Fruit fly (Drosophila melanogaster) whole organism, embryonic: ENCODE data around the gene CG5921.

Experiments
- Adf1 ChIP-seq: fragments of 200-800 bp; sonication (Bioruptor generic); IDR thresholded peaks from 2 replicates; pipeline ENCODE4 v1.3.6; 2022; ENCODE audit warnings: missing biosample characterization, missing genetic modification characterization
- Atf3 ChIP-seq: fragments of 200-800 bp; sonication (Bioruptor generic); optimal IDR thresholded peaks from 3 replicates; lab custom pipeline; 2016; ENCODE audit warnings: missing biosample characterization, missing genetic modification characterization
- Bteb2 ChIP-seq: fragments of 200-800 bp; sonication (Bioruptor generic); optimal IDR thresholded peaks from 2 replicates; lab custom pipeline; 2016; ENCODE audit warnings: missing biosample characterization, missing genetic modification characterization
- CG10267 ChIP-seq: fragments of 200-800 bp; sonication (Bioruptor generic); optimal IDR thresholded peaks from 2 replicates; lab custom pipeline; 2018; ENCODE audit warnings: missing biosample characterization, mild to moderate bottlenecking, missing genetic modification characterization, moderate library complexity
- CG10654 ChIP-seq: fragments of 200-800 bp; sonication (Bioruptor generic); optimal IDR thresholded peaks from 2 replicates; lab custom pipeline; 2016; ENCODE audit warnings: missing biosample characterization, missing genetic modification characterization
- CG13123 ChIP-seq: fragments of 200-800 bp; sonication (Bioruptor generic); optimal IDR thresholded peaks from 2 replicates; lab custom pipeline; 2016; ENCODE audit warnings: missing biosample characterization, missing genetic modification characterization
- CG14014 ChIP-seq: fragments of 200-800 bp; sonication (Bioruptor generic); IDR thresholded peaks from 2 replicates; pipeline ENCODE4 v1.3.6; 2022; ENCODE audit warnings: missing biosample characterization, missing genetic modification characterization
- CG15479 ChIP-seq: fragments of 200-800 bp; sonication (Bioruptor generic); optimal IDR thresholded peaks from 3 replicates; lab custom pipeline; 2019; ENCODE audit warnings: missing biosample characterization, mild to moderate bottlenecking, missing genetic modification characterization, moderate library complexity
- CG17186 ChIP-seq: fragments of 200-800 bp; sonication (Bioruptor generic); optimal IDR thresholded peaks from 3 replicates; lab custom pipeline; 2017; ENCODE audit warnings: missing biosample characterization, missing genetic modification reagents, missing genetic modification characterization
- CG2712 ChIP-seq: fragments of 200-800 bp; optimal IDR thresholded peaks from 3 replicates; lab custom pipeline; 2019; ENCODE audit warnings: missing biosample characterization, mild to moderate bottlenecking, missing genetic modification characterization, moderate library complexity
- CG2889 ChIP-seq: fragments of 200-800 bp; sonication (Bioruptor generic); IDR thresholded peaks from 3 replicates; pipeline ENCODE4 v1.3.6; 2022; ENCODE audit warnings: missing biosample characterization, missing genetic modification characterization
- CG4328 ChIP-seq: fragments of 200-800 bp; sonication (Bioruptor generic); optimal IDR thresholded peaks from 3 replicates; lab custom pipeline; 2017; ENCODE audit warnings: missing biosample characterization, missing genetic modification reagents, missing genetic modification characterization
- CG6765 ChIP-seq: fragments of 200-800 bp; sonication (Bioruptor generic); optimal IDR thresholded peaks from 3 replicates; lab custom pipeline; 2017; ENCODE audit warnings: missing biosample characterization, mild to moderate bottlenecking, missing genetic modification characterization
- CG6813 ChIP-seq: fragments of 200-800 bp; sonication (Bioruptor generic); optimal IDR thresholded peaks from 2 replicates; lab custom pipeline; 2017; ENCODE audit warnings: missing biosample characterization, missing genetic modification characterization, mild to moderate bottlenecking, moderate library complexity, missing genetic modification reagents
- CG7745 ChIP-seq: fragments of 200-800 bp; sonication (Bioruptor generic); optimal IDR thresholded peaks from 2 replicates; lab custom pipeline; 2018; ENCODE audit warnings: missing biosample characterization, mild to moderate bottlenecking, missing genetic modification characterization, moderate library complexity
- CG7987 ChIP-seq: fragments of 200-800 bp; sonication (Bioruptor generic); optimal IDR thresholded peaks from 2 replicates; lab custom pipeline; 2018; ENCODE audit warnings: missing biosample characterization, mild to moderate bottlenecking, missing genetic modification characterization, moderate library complexity
- CG8478 ChIP-seq: fragments of >200 bp; optimal IDR thresholded peaks from 2 replicates; lab custom pipeline; 2018
- CG9609 ChIP-seq: fragments of 200-800 bp; sonication (Bioruptor generic); optimal IDR thresholded peaks from 3 replicates; lab custom pipeline; 2016; ENCODE audit warnings: missing biosample characterization, missing genetic modification characterization
- CoRest ChIP-seq: fragments of 200-800 bp; sonication (Bioruptor generic); optimal IDR thresholded peaks from 3 replicates; lab custom pipeline; 2018; ENCODE audit warnings: missing biosample characterization, mild to moderate bottlenecking, missing genetic modification characterization, moderate library complexity
- D19A ChIP-seq: fragments of 200-800 bp; optimal IDR thresholded peaks from 3 replicates; lab custom pipeline; 2019; ENCODE audit warnings: missing biosample characterization, mild to moderate bottlenecking, missing genetic modification characterization, moderate library complexity
- Deaf1 ChIP-seq: fragments of 200-800 bp; optimal IDR thresholded peaks from 3 replicates; lab custom pipeline; 2019; ENCODE audit warnings: missing biosample characterization, mild to moderate bottlenecking, missing genetic modification characterization, moderate library complexity
- E2f1 ChIP-seq: fragments of 200-800 bp; sonication (Bioruptor generic); IDR thresholded peaks from 2 replicates; pipeline ENCODE4 v1.3.6; 2022; ENCODE audit warnings: missing biosample characterization, missing genetic modification characterization
- Max ChIP-seq: fragments of 200-800 bp; sonication (Bioruptor generic); optimal IDR thresholded peaks from 2 replicates; lab custom pipeline; 2016; ENCODE audit warnings: missing biosample characterization, mild to moderate bottlenecking, missing genetic modification characterization
- Myb ChIP-seq: fragments of 200-800 bp; sonication (Bioruptor generic); optimal IDR thresholded peaks from 2 replicates; lab custom pipeline; 2016; ENCODE audit warnings: missing biosample characterization, missing genetic modification characterization
- Pdp1 ChIP-seq, 2 experiments: fragments of 200-800 bp; sonication (Bioruptor generic); optimal IDR thresholded peaks; 3 replicates each; lab custom pipeline; 2016; ENCODE audit warnings: missing biosample characterization in 2 of 2, missing genetic modification characterization in 2 of 2, mild to moderate bottlenecking in 1 of 2, moderate library complexity in 1 of 2
- YL-1 ChIP-seq: fragments of 200-800 bp; sonication (Bioruptor generic); optimal IDR thresholded peaks from 3 replicates; lab custom pipeline; 2017; ENCODE audit warnings: missing biosample characterization, mild to moderate bottlenecking, missing genetic modification characterization
- ab ChIP-seq: fragments of 200-800 bp; sonication (Bioruptor generic); optimal IDR thresholded peaks from 2 replicates; lab custom pipeline; 2016; ENCODE audit warnings: missing biosample characterization, missing genetic modification characterization
- crp ChIP-seq, 2 experiments: fragments of 200-800 bp; sonication (Bioruptor generic); optimal IDR thresholded peaks; 2 replicates in 1 of 2; 3 replicates in 1 of 2; lab custom pipeline; 2017; ENCODE audit warnings: missing biosample characterization in 2 of 2, missing genetic modification characterization in 2 of 2, mild to moderate bottlenecking in 1 of 2, moderate library complexity in 1 of 2
- dimm ChIP-seq: fragments of 200-800 bp; sonication (Bioruptor generic); IDR thresholded peaks from 2 replicates; pipeline ENCODE4 v1.3.6; 2022; ENCODE audit warnings: missing biosample characterization, missing genetic modification characterization
- fd96Cb ChIP-seq: fragments of 200-800 bp; sonication (Bioruptor generic); optimal IDR thresholded peaks from 2 replicates; lab custom pipeline; 2018; ENCODE audit warnings: missing biosample characterization, mild to moderate bottlenecking, missing genetic modification characterization, moderate library complexity
- gem ChIP-seq: fragments of 200-800 bp; sonication (Bioruptor generic); optimal IDR thresholded peaks from 2 replicates; lab custom pipeline; 2019; ENCODE audit warnings: missing biosample characterization, mild to moderate bottlenecking, missing genetic modification characterization, moderate library complexity
- gsb ChIP-seq: fragments of 200-800 bp; sonication (Bioruptor generic); IDR thresholded peaks from 2 replicates; pipeline ENCODE4 v1.3.6; 2022; ENCODE audit warnings: missing biosample characterization, missing genetic modification characterization
- gt ChIP-seq: fragments of 200-800 bp; sonication (Bioruptor generic); IDR thresholded peaks from 2 replicates; pipeline ENCODE4 v1.3.6; 2022; ENCODE audit warnings: missing biosample characterization, missing genetic modification characterization
- ham ChIP-seq: fragments of 200-800 bp; sonication (Bioruptor generic); IDR thresholded peaks from 2 replicates; pipeline ENCODE4 v1.3.6; 2022; ENCODE audit warnings: missing biosample characterization, missing genetic modification characterization
- her ChIP-seq: fragments of 200-800 bp; sonication (Bioruptor generic); optimal IDR thresholded peaks from 2 replicates; lab custom pipeline; 2016; ENCODE audit warnings: missing biosample characterization, missing genetic modification characterization
- insv ChIP-seq, 2 experiments: fragments of 200-800 bp; sonication (Bioruptor generic); optimal IDR thresholded peaks; 3 replicates each; lab custom pipeline; 2016 to 2018; ENCODE audit warnings: missing biosample characterization in 2 of 2, missing genetic modification characterization in 2 of 2
- jing ChIP-seq: fragments of 200-800 bp; sonication (Bioruptor generic); optimal IDR thresholded peaks from 2 replicates; lab custom pipeline; 2018; ENCODE audit warnings: missing biosample characterization, mild to moderate bottlenecking, missing genetic modification characterization
- kni ChIP-seq: fragments of 200-800 bp; sonication (Bioruptor generic); optimal IDR thresholded peaks from 3 replicates; lab custom pipeline; 2017; ENCODE audit warnings: mild to moderate bottlenecking, missing biosample characterization, missing genetic modification reagents, missing genetic modification characterization
- luna ChIP-seq: fragments of 200-800 bp; sonication (Bioruptor generic); optimal IDR thresholded peaks from 2 replicates; lab custom pipeline; 2016; ENCODE audit warnings: missing biosample characterization, missing genetic modification characterization
- mam ChIP-seq: fragments of 200-800 bp; sonication (Bioruptor generic); optimal IDR thresholded peaks from 3 replicates; lab custom pipeline; 2016; ENCODE audit warnings: missing biosample characterization, missing genetic modification characterization
- pb ChIP-seq: fragments of 200-800 bp; sonication (Bioruptor generic); optimal IDR thresholded peaks from 3 replicates; lab custom pipeline; 2016; ENCODE audit warnings: missing biosample characterization, missing genetic modification characterization
- repo ChIP-seq: fragments of 200-800 bp; sonication (Bioruptor generic); optimal IDR thresholded peaks from 2 replicates; lab custom pipeline; 2016; ENCODE audit warnings: missing biosample characterization, missing genetic modification characterization
- scrt ChIP-seq: fragments of 200-800 bp; sonication (Bioruptor generic); optimal IDR thresholded peaks from 2 replicates; lab custom pipeline; 2018; ENCODE audit warnings: missing biosample characterization, mild to moderate bottlenecking, missing genetic modification characterization, moderate library complexity
- slou ChIP-seq: fragments of 200-800 bp; sonication (Bioruptor generic); optimal IDR thresholded peaks from 3 replicates; lab custom pipeline; 2016; ENCODE audit warnings: missing biosample characterization, missing genetic modification characterization
- stwl ChIP-seq: fragments of 200-800 bp; sonication (Bioruptor generic); optimal IDR thresholded peaks from 3 replicates; lab custom pipeline; 2018; ENCODE audit warnings: missing biosample characterization, mild to moderate bottlenecking, missing genetic modification characterization, moderate library complexity
- sug ChIP-seq: fragments of 200-800 bp; optimal IDR thresholded peaks from 2 replicates; lab custom pipeline; 2019; ENCODE audit warnings: missing biosample characterization, mild to moderate bottlenecking, missing genetic modification characterization, moderate library complexity
- toy ChIP-seq: fragments of 200-800 bp; sonication (Bioruptor generic); IDR thresholded peaks from 2 replicates; pipeline ENCODE4 v1.3.6; 2022; ENCODE audit warnings: missing biosample characterization, missing genetic modification characterization
- wdn ChIP-seq: fragments of 200-800 bp; sonication (Bioruptor generic); IDR thresholded peaks from 2 replicates; pipeline ENCODE4 v1.3.6; 2022; ENCODE audit warnings: missing biosample characterization, missing genetic modification characterization
- wor ChIP-seq: fragments of 200-800 bp; sonication (Bioruptor generic); IDR thresholded peaks from 2 replicates; pipeline ENCODE4 v1.3.6; 2022; ENCODE audit warnings: missing biosample characterization, missing genetic modification characterization
- zen ChIP-seq: fragments of 200-800 bp; sonication (Bioruptor generic); optimal IDR thresholded peaks from 3 replicates; lab custom pipeline; 2018; ENCODE audit warnings: missing biosample characterization, mild to moderate bottlenecking, missing genetic modification characterization, moderate library complexity

The CG5921 gene

DNA sequence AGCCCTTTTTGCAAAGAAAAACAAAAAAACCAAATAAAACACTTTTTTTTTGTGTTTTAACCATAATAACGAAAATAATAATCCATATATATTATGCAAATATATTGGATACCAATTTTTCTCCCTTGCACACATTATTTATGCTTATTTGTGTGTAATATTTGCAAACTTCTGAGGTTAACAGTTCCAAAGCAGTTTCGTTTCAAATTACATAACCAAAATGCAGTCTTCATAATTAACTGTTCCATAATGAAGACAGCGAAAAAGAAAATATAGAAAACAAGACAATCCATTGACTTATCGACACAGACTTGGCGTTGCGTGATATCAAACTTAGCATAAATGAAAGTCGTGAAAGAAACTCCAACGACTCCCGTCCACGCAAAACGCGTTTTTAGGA, 25.0 kb downstream of the CG5921 start:
- peak in 1 of 2 experiments; percentile 52 for TF ChIP-seq Pdp1 (GFP tag; optimal IDR thresholded peaks at IDR 0.05; lab: Kevin White, UChicago)
- no peak for TF ChIP-seq toy (GFP tag; lab: Robert Waterston, UW)

DNA sequence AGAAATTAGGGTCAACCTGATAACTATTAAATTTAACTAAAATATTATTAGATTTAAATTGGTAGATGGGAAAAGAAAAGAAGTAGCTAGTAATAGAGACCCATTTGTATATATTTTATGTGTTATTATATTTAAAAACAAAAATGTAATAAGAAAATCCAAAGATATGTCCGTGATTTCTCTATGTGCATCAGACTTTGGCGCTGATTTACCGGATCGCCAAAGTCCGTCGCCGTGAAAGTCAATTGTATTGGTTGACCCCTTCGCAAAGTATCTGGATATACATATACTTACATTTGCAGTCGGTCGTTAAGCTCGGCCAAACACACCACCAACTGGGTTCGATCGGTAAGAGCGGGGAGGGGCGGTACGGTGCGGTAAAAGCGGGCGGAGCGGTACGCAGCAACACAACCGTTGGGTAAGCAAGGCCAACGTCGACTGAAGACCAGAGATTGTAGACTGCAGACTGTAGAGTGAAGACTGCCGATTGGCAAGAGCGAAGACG, 26.5 kb downstream of the CG5921 start:
- no peak for TF ChIP-seq CG2889
- TF ChIP-seq repo (GFP tag; lab: Kevin White, UChicago): no peak
- no peak for TF ChIP-seq stwl (tag; lab: Kevin White, UChicago)
- no peak for TF ChIP-seq YL-1 (GFP tag; lab: Kevin White, UChicago)
- no peak for TF ChIP-seq gt (GFP tag; lab: Robert Waterston, UW)
- no peak for TF ChIP-seq CG9609 (GFP tag; lab: Kevin White, UChicago)
- no peak for TF ChIP-seq wdn (GFP tag; lab: Robert Waterston, UW)
- TF ChIP-seq crp (GFP tag; optimal IDR thresholded peaks at IDR 0.05; lab: Kevin White, UChicago): no peak
- TF ChIP-seq Atf3 (GFP tag; lab: Kevin White, UChicago): no peak
- TF ChIP-seq fd96Cb: peak; percentile 33
- TF ChIP-seq CG8478 (lab: Kevin White, UChicago): no peak
- no peak for TF ChIP-seq CG10654 (GFP tag; lab: Kevin White, UChicago)
- TF ChIP-seq CoRest (tag; lab: Kevin White, UChicago): peak; percentile 42
- TF ChIP-seq CG15479: no peak
- no peak for TF ChIP-seq Adf1
- TF ChIP-seq CG7987 (GFP tag; lab: Kevin White, UChicago): no peak
- peak; percentile 60 for TF ChIP-seq Deaf1 (tag; lab: Kevin White, UChicago)
- TF ChIP-seq CG14014: no peak
- TF ChIP-seq CG4328 (GFP tag; lab: Kevin White, UChicago): no peak
- TF ChIP-seq CG2712: peak; percentile 36
- no peak for TF ChIP-seq jing
- no peak for TF ChIP-seq zen (tag; lab: Kevin White, UChicago)
- no peak for TF ChIP-seq CG10267 (tag; lab: Kevin White, UChicago)
- TF ChIP-seq slou (GFP tag; lab: Kevin White, UChicago): no peak
- no peak for TF ChIP-seq Myb (GFP tag; lab: Kevin White, UChicago)
- no peak for TF ChIP-seq pb
- no peak for TF ChIP-seq CG6813 (GFP tag; lab: Kevin White, UChicago)
- no peak for TF ChIP-seq luna
- TF ChIP-seq insv (GFP tag; optimal IDR thresholded peaks at IDR 0.05; lab: Kevin White, UChicago): no peak
- no peak for TF ChIP-seq sug
- no peak for TF ChIP-seq mam (GFP tag; lab: Kevin White, UChicago)
- TF ChIP-seq CG17186 (GFP tag; lab: Kevin White, UChicago): no peak
- no peak for TF ChIP-seq scrt (GFP tag; lab: Kevin White, UChicago)
- peak; percentile 24 for TF ChIP-seq D19A
- no peak for TF ChIP-seq CG6765 (GFP tag; lab: Kevin White, UChicago)
- TF ChIP-seq wor (GFP tag; lab: Robert Waterston, UW): no peak
- peak; percentile 71 for TF ChIP-seq gem (tag; lab: Kevin White, UChicago)
- TF ChIP-seq ham (GFP tag; lab: Robert Waterston, UW): no peak
- TF ChIP-seq Bteb2 (GFP tag; lab: Kevin White, UChicago): no peak
- no peak for TF ChIP-seq dimm
- TF ChIP-seq gsb (GFP tag; lab: Robert Waterston, UW): no peak
- TF ChIP-seq CG7745 (tag; lab: Kevin White, UChicago): no peak
- TF ChIP-seq E2f1 (GFP tag; lab: Robert Waterston, UW): no peak
- no peak for TF ChIP-seq ab
- no peak for TF ChIP-seq kni
- TF ChIP-seq her (GFP tag; lab: Kevin White, UChicago): no peak
- no peak for TF ChIP-seq CG13123 (GFP tag; lab: Kevin White, UChicago)
- no peak for TF ChIP-seq Max (GFP tag; lab: Kevin White, UChicago)
